Fruit fly (Drosophila melanogaster) whole organism, embryonic: Measurements from ENCODE around the gene CG15638.

Experiments used
- Blimp-1 ChIP-seq: fragments of 200-800 bp; sonication (Bioruptor generic); optimal IDR thresholded peaks from 3 replicates; lab custom pipeline; 2018; ENCODE audit warnings: missing biosample characterization, missing genetic modification characterization, mild to moderate bottlenecking, moderate library complexity, missing genetic modification reagents
- Bteb2 ChIP-seq: fragments of 200-800 bp; sonication (Bioruptor generic); optimal IDR thresholded peaks from 2 replicates; lab custom pipeline; 2016; ENCODE audit warnings: missing biosample characterization, missing genetic modification characterization
- CG10462 ChIP-seq: fragments of 200-800 bp; sonication (Bioruptor generic); optimal IDR thresholded peaks from 2 replicates; lab custom pipeline; 2016; ENCODE audit warnings: missing biosample characterization, missing genetic modification characterization
- CG12104 ChIP-seq: fragments of 200-800 bp; sonication (Bioruptor generic); optimal IDR thresholded peaks from 3 replicates; lab custom pipeline; 2016; ENCODE audit warnings: missing biosample characterization, missing genetic modification characterization
- CG12299 ChIP-seq: fragments of 200-800 bp; sonication (Bioruptor generic); optimal IDR thresholded peaks from 2 replicates; lab custom pipeline; 2018; ENCODE audit warnings: missing biosample characterization, mild to moderate bottlenecking, missing genetic modification characterization
- CG1233 ChIP-seq: fragments of 200-800 bp; sonication (Bioruptor generic); optimal IDR thresholded peaks from 4 replicates; lab custom pipeline; 2018; ENCODE audit warnings: missing biosample characterization, mild to moderate bottlenecking, missing genetic modification characterization
- CG14014 ChIP-seq: fragments of 200-800 bp; sonication (Bioruptor generic); IDR thresholded peaks from 2 replicates; pipeline ENCODE4 v1.3.6; 2022; ENCODE audit warnings: missing biosample characterization, missing genetic modification characterization
- CG14441 ChIP-seq: fragments of 200-800 bp; sonication (Bioruptor generic); IDR thresholded peaks from 2 replicates; pipeline ENCODE4 v1.3.6; 2022; ENCODE audit warnings: missing biosample characterization, missing genetic modification characterization
- CG1602 ChIP-seq: fragments of 200-800 bp; sonication (Bioruptor generic); optimal IDR thresholded peaks from 3 replicates; lab custom pipeline; 2016; ENCODE audit warnings: missing biosample characterization, missing genetic modification characterization
- CG17328 ChIP-seq: fragments of 200-800 bp; sonication (Bioruptor generic); IDR thresholded peaks from 2 replicates; pipeline ENCODE4 v1.3.6; 2022; ENCODE audit warnings: missing biosample characterization, missing genetic modification characterization
- CG17361 ChIP-seq: fragments of 200-800 bp; sonication (Bioruptor generic); IDR thresholded peaks from 3 replicates; pipeline ENCODE4 v1.3.6; 2022; ENCODE audit warnings: missing biosample characterization, missing genetic modification characterization
- CG17385 ChIP-seq: fragments of 200-800 bp; sonication (Bioruptor generic); optimal IDR thresholded peaks from 3 replicates; lab custom pipeline; 2018; ENCODE audit warnings: missing biosample characterization, mild to moderate bottlenecking, missing genetic modification characterization
- CG2712 ChIP-seq: fragments of 200-800 bp; optimal IDR thresholded peaks from 3 replicates; lab custom pipeline; 2019; ENCODE audit warnings: missing biosample characterization, mild to moderate bottlenecking, missing genetic modification characterization, moderate library complexity
- CG31388 ChIP-seq: fragments of 200-800 bp; sonication (Bioruptor generic); optimal IDR thresholded peaks from 2 replicates; lab custom pipeline; 2016; ENCODE audit warnings: missing biosample characterization, missing genetic modification characterization
- CG3407 ChIP-seq: fragments of 200-800 bp; sonication (Bioruptor generic); optimal IDR thresholded peaks from 2 replicates; lab custom pipeline; 2018; ENCODE audit warnings: missing biosample characterization, mild to moderate bottlenecking, missing genetic modification characterization
- CG3995 ChIP-seq: fragments of 200-800 bp; sonication (Bioruptor generic); optimal IDR thresholded peaks from 3 replicates; lab custom pipeline; 2016; ENCODE audit warnings: missing biosample characterization, missing genetic modification characterization
- CG4282 ChIP-seq: fragments of 200-800 bp; sonication (Bioruptor generic); optimal IDR thresholded peaks from 2 replicates; lab custom pipeline; 2016; ENCODE audit warnings: missing biosample characterization, missing genetic modification characterization
- CG43689 ChIP-seq: fragments of 200-800 bp; sonication (Bioruptor generic); IDR thresholded peaks from 2 replicates; pipeline ENCODE4 v1.3.6; 2022; ENCODE audit warnings: missing biosample characterization, missing genetic modification characterization
- CG4854 ChIP-seq: fragments of 200-800 bp; sonication (Bioruptor generic); optimal IDR thresholded peaks from 2 replicates; lab custom pipeline; 2016; ENCODE audit warnings: missing biosample characterization, missing genetic modification characterization, inconsistent platforms
- CG6654 ChIP-seq: fragments of 200-800 bp; sonication (Bioruptor generic); optimal IDR thresholded peaks from 2 replicates; lab custom pipeline; 2017; ENCODE audit warnings: missing biosample characterization, mild to moderate bottlenecking, missing genetic modification characterization
- CG6683 ChIP-seq: fragments of 200-800 bp; sonication (Bioruptor generic); optimal IDR thresholded peaks from 2 replicates; lab custom pipeline; 2017; ENCODE audit warnings: missing biosample characterization, mild to moderate bottlenecking, missing genetic modification characterization, missing genetic modification reagents
- CG6689 ChIP-seq: fragments of 200-800 bp; sonication (Bioruptor generic); IDR thresholded peaks from 2 replicates; pipeline ENCODE4 v1.3.6; 2022; ENCODE audit warnings: missing biosample characterization, missing genetic modification characterization
- CG6791 ChIP-seq: fragments of 200-800 bp; sonication (Bioruptor generic); IDR thresholded peaks from 3 replicates; pipeline ENCODE4 v1.3.6; 2022; ENCODE audit warnings: missing biosample characterization, missing genetic modification characterization; ENCODE audit not compliant: partially characterized antibody
- CG7839 ChIP-seq: fragments of 200-800 bp; sonication (Bioruptor generic); optimal IDR thresholded peaks from 3 replicates; lab custom pipeline; 2018; ENCODE audit warnings: missing biosample characterization, mild to moderate bottlenecking, missing genetic modification characterization, moderate library complexity
- CG7928 ChIP-seq: fragments of 200-800 bp; sonication (Bioruptor generic); optimal IDR thresholded peaks from 2 replicates; lab custom pipeline; 2017; ENCODE audit warnings: missing biosample characterization, mild to moderate bottlenecking, missing genetic modification characterization
- CG8290 ChIP-seq, 3 experiments: fragments of 200-800 bp; sonication (Bioruptor generic); optimal IDR thresholded peaks; 2 replicates each; lab custom pipeline; 2016 to 2019; ENCODE audit warnings: missing biosample characterization in 3 of 3, missing genetic modification characterization in 3 of 3, mild to moderate bottlenecking in 2 of 3, moderate library complexity in 1 of 3
- CG8924 ChIP-seq: fragments of 200-800 bp; optimal IDR thresholded peaks from 3 replicates; lab custom pipeline; 2019; ENCODE audit warnings: missing biosample characterization, mild to moderate bottlenecking, missing genetic modification characterization, moderate library complexity
- CG9932 ChIP-seq: fragments of 200-800 bp; sonication (Bioruptor generic); IDR thresholded peaks from 2 replicates; pipeline ENCODE4 v1.3.6; 2022; ENCODE audit warnings: missing biosample characterization, missing genetic modification characterization
- E2f2 ChIP-seq: fragments of 200-800 bp; sonication (Bioruptor generic); IDR thresholded peaks from 2 replicates; pipeline ENCODE4 v1.3.6; 2022; ENCODE audit warnings: missing biosample characterization, missing genetic modification characterization
- HHEX ChIP-seq: fragments of 200-800 bp; sonication (Bioruptor generic); optimal IDR thresholded peaks from 3 replicates; lab custom pipeline; 2017; ENCODE audit warnings: missing biosample characterization, mild to moderate bottlenecking, missing genetic modification characterization, missing genetic modification reagents
- HLH4C ChIP-seq: fragments of 200-800 bp; sonication (Bioruptor generic); IDR thresholded peaks from 3 replicates; pipeline ENCODE4 v1.3.6; 2022; ENCODE audit warnings: missing biosample characterization, missing genetic modification characterization; ENCODE audit not compliant: partially characterized antibody
- Hr39 ChIP-seq: fragments of >200 bp; optimal IDR thresholded peaks from 2 replicates; lab custom pipeline; 2017
- Jarid2 ChIP-seq: fragments of 200-800 bp; sonication (Bioruptor generic); optimal IDR thresholded peaks from 3 replicates; lab custom pipeline; 2017; ENCODE audit warnings: mild to moderate bottlenecking, missing biosample characterization, missing genetic modification reagents, missing genetic modification characterization
- MESR4 ChIP-seq: fragments of 200-800 bp; sonication (Bioruptor generic); optimal IDR thresholded peaks from 2 replicates; lab custom pipeline; 2018; ENCODE audit warnings: missing biosample characterization, mild to moderate bottlenecking, missing genetic modification characterization, moderate library complexity
- PHDP ChIP-seq: fragments of 200-800 bp; sonication (Bioruptor generic); optimal IDR thresholded peaks from 3 replicates; lab custom pipeline; 2018; ENCODE audit warnings: missing biosample characterization, mild to moderate bottlenecking, missing genetic modification characterization, moderate library complexity
- Poxn ChIP-seq: fragments of 200-800 bp; sonication (Bioruptor generic); IDR thresholded peaks from 2 replicates; pipeline ENCODE4 v1.3.6; 2022; ENCODE audit warnings: missing biosample characterization, missing genetic modification characterization
- Ravus ChIP-seq: fragments of 200-800 bp; sonication (Bioruptor generic); IDR thresholded peaks from 2 replicates; pipeline ENCODE4 v1.3.6; 2022; ENCODE audit warnings: missing biosample characterization, missing genetic modification characterization
- Sin3A ChIP-seq: fragments of >200 bp; optimal IDR thresholded peaks from 2 replicates; lab custom pipeline; 2018
- Sox102F ChIP-seq: fragments of 200-800 bp; sonication (Bioruptor generic); optimal IDR thresholded peaks from 2 replicates; lab custom pipeline; 2018; ENCODE audit warnings: missing biosample characterization, mild to moderate bottlenecking, missing genetic modification characterization, moderate library complexity
- YL-1 ChIP-seq: fragments of 200-800 bp; sonication (Bioruptor generic); optimal IDR thresholded peaks from 3 replicates; lab custom pipeline; 2017; ENCODE audit warnings: missing biosample characterization, mild to moderate bottlenecking, missing genetic modification characterization
- ab ChIP-seq: fragments of 200-800 bp; sonication (Bioruptor generic); optimal IDR thresholded peaks from 2 replicates; lab custom pipeline; 2016; ENCODE audit warnings: missing biosample characterization, missing genetic modification characterization
- ara ChIP-seq: fragments of 200-800 bp; sonication (Bioruptor generic); IDR thresholded peaks from 2 replicates; pipeline ENCODE4 v1.3.6; 2022; ENCODE audit warnings: missing biosample characterization, missing genetic modification characterization
- crc ChIP-seq: fragments of 200-800 bp; sonication (Bioruptor generic); optimal IDR thresholded peaks from 2 replicates; lab custom pipeline; 2016; ENCODE audit warnings: missing biosample characterization, missing genetic modification characterization
- ind ChIP-seq: fragments of 200-800 bp; sonication (Bioruptor generic); optimal IDR thresholded peaks from 3 replicates; lab custom pipeline; 2016; ENCODE audit warnings: missing biosample characterization, missing genetic modification characterization
- kay ChIP-seq: fragments of 200-800 bp; sonication (Bioruptor generic); optimal IDR thresholded peaks from 2 replicates; lab custom pipeline; 2016; ENCODE audit warnings: missing biosample characterization, missing genetic modification characterization
- knrl ChIP-seq: fragments of 200-800 bp; sonication (Bioruptor generic); IDR thresholded peaks from 3 replicates; pipeline ENCODE4 v1.3.6; 2022; ENCODE audit warnings: missing biosample characterization, missing genetic modification characterization; ENCODE audit not compliant: partially characterized antibody
- oc ChIP-seq: fragments of 200-800 bp; sonication (Bioruptor generic); optimal IDR thresholded peaks from 2 replicates; lab custom pipeline; 2018; ENCODE audit warnings: missing biosample characterization, mild to moderate bottlenecking, missing genetic modification characterization, moderate library complexity
- pnt ChIP-seq: fragments of 200-800 bp; sonication (Bioruptor generic); optimal IDR thresholded peaks from 3 replicates; lab custom pipeline; 2016; ENCODE audit warnings: missing biosample characterization, missing genetic modification characterization
- sens ChIP-seq: fragments of 200-800 bp; sonication (Bioruptor generic); peaks from one replicate; lab custom pipeline; 2016; ENCODE audit warnings: missing biosample characterization, missing genetic modification characterization
- trem ChIP-seq: fragments of 200-800 bp; optimal IDR thresholded peaks from 3 replicates; lab custom pipeline; 2019; ENCODE audit warnings: missing biosample characterization, mild to moderate bottlenecking, missing genetic modification characterization, moderate library complexity
- tup ChIP-seq: fragments of 200-800 bp; sonication (Bioruptor generic); optimal IDR thresholded peaks from 2 replicates; lab custom pipeline; 2016; ENCODE audit warnings: missing biosample characterization, mild to moderate bottlenecking, missing genetic modification characterization, moderate library complexity
- zfh1 ChIP-seq: fragments of 200-800 bp; sonication (Bioruptor generic); IDR thresholded peaks from 3 replicates; pipeline ENCODE4 v1.3.6; 2022; ENCODE audit warnings: missing biosample characterization, missing genetic modification characterization

The CG15638 gene

DNA sequence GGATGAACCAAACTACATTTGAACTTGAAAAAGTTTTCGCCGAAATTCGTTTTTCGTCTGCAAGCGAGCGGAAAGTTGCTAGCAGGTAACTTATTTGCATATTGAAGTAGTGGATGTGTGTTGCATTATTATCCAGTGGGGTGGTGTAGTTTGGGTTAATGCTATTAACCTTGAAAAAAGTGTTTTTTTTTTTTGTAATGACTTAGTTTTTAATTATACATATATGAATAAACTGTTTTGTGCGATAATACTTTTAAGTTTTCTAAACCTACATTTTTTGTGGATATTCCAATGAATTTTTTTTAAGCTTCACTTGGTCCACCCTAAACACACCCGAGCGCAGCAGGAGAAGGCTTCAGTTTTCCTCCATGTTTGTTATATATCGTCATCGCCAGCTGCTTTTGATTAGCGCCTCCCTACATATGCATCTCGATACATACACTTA, 35.4 kb upstream of the CG15638 start (continued):
- TF ChIP-seq Jarid2 (GFP tag; lab: Kevin White, UChicago) (no peak), MESR4 (no peak), oc (tag; lab: Kevin White, UChicago) (no peak), CG31388 (GFP tag; lab: Kevin White, UChicago) (no peak), CG1233 (GFP tag; lab: Kevin White, UChicago) (peak; percentile 32), kay (GFP tag; lab: Kevin White, UChicago) (no peak), Sox102F (peak; percentile 70), ara (GFP tag; lab: Robert Waterston, UW) (no peak), HLH4C (GFP tag; lab: Robert Waterston, UW) (no peak), CG9932 (GFP tag; lab: Robert Waterston, UW) (no peak), CG4854 (GFP tag; lab: Kevin White, UChicago) (no peak), PHDP (peak; percentile 43), CG43689 (GFP tag; lab: Robert Waterston, UW) (no peak), Poxn (GFP tag; lab: Robert Waterston, UW) (no peak), CG4282 (no peak), E2f2 (0 out of 2 replicates have a peak, but pooled peaks have one; percentile 14), trem (no peak), CG8290 (GFP tag; optimal IDR thresholded peaks at IDR 0.05; lab: Kevin White, UChicago) (no peak), CG8290 (tag; optimal IDR thresholded peaks at IDR 0.05; lab: Kevin White, UChicago) (no peak), CG8924 (tag; lab: Kevin White, UChicago) (no peak), CG12104 (GFP tag; lab: Kevin White, UChicago) (peak; percentile 12), CG7839 (tag; lab: Kevin White, UChicago) (peak; percentile 35), CG6654 (GFP tag; lab: Kevin White, UChicago) (peak; percentile 10), ind (GFP tag; lab: Kevin White, UChicago) (peak; percentile 4), ab (no peak), Blimp-1 (GFP tag; lab: Kevin White, UChicago) (peak; percentile 67), CG6791 (GFP tag; lab: Robert Waterston, UW) (no peak), Sin3A (lab: Kevin White, UChicago) (no peak), CG1602 (no peak), sens (GFP tag; lab: Kevin White, UChicago) (peak; percentile 89), YL-1 (GFP tag; lab: Kevin White, UChicago) (no peak), CG6689 (GFP tag; lab: Robert Waterston, UW) (peak; percentile 64), tup (GFP tag; lab: Kevin White, UChicago) (no peak), CG10462 (no peak), CG14014 (GFP tag; lab: Robert Waterston, UW) (0 out of 2 replicates have a peak, but pooled peaks have one; percentile 12), CG3995 (GFP tag; lab: Kevin White, UChicago) (no peak), Bteb2 (GFP tag; lab: Kevin White, UChicago) (no peak), CG6683 (GFP tag; lab: Kevin White, UChicago) (no peak), HHEX (GFP tag; lab: Kevin White, UChicago) (peak; percentile 13), CG12299 (tag; lab: Kevin White, UChicago) (no peak), Hr39 (lab: Kevin White, UChicago) (no peak), CG3407 (GFP tag; lab: Kevin White, UChicago) (peak; percentile 24), CG17385 (GFP tag; lab: Kevin White, UChicago) (peak; percentile 20), CG7928 (GFP tag; lab: Kevin White, UChicago) (no peak), CG17328 (GFP tag; lab: Robert Waterston, UW) (no peak), pnt (no peak), Ravus (GFP tag; lab: Robert Waterston, UW) (no peak), zfh1 (GFP tag; lab: Robert Waterston, UW) (0 out of 3 replicates have a peak, but pooled peaks have one; percentile 23), CG2712 (tag; lab: Kevin White, UChicago) (peak; percentile 45), crc (GFP tag; lab: Kevin White, UChicago) (no peak), CG17361 (peak; percentile 75; the same call in 2 of the 3 replicates), CG14441 (GFP tag; lab: Robert Waterston, UW) (no peak), knrl (GFP tag; lab: Robert Waterston, UW) (no peak)
